Worm (Caenorhabditis elegans): ENCODE data around the gene srt-28.

srt-28 gene

ce11 chrV:2690478-2690877 lies 23.0 kb downstream of the srt-28 start:
- TF ChIP-seq sdz-38 (tag; optimal IDR thresholded peaks at IDR 0.05) = no peak
- peak; percentile 63 for TF ChIP-seq zfh-2 (GFP tag; conservative IDR thresholded peaks at IDR 0.05)
- TF ChIP-seq F37B4.10 (GFP tag; IDR thresholded peaks at IDR 0.05) = no peak

- no peak for TF ChIP-seq tlf-1 (GFP tag; optimal IDR thresholded peaks at IDR 0.05)
- TF ChIP-seq unc-62 (GFP tag; optimal IDR thresholded peaks at IDR 0.05) = no peak
- TF ChIP-seq nfyb-1 (GFP tag; IDR thresholded peaks at IDR 0.05) = 0 out of 2 replicates have a peak, but pooled peaks have one; percentile 10
- no peak for TF ChIP-seq tbx-9 (tag; optimal IDR thresholded peaks at IDR 0.05; ENCODE audit: borderline replicate concordance)
- 0 out of 2 replicates have a peak, but pooled peaks have one; percentile 14 for TF ChIP-seq C06A6.2 (GFP tag; conservative IDR thresholded peaks at IDR 0.05)
- TF ChIP-seq ztf-22 (GFP tag; optimal IDR thresholded peaks at IDR 0.05) = no peak
- TF ChIP-seq ztf-25 (GFP tag; IDR thresholded peaks at IDR 0.05) = 0 out of 2 replicates have a peak, but pooled peaks have one; percentile 60
- TF ChIP-seq Y53G8AR.9 (GFP tag; conservative IDR thresholded peaks at IDR 0.05) = peak; percentile 63; the same call in 1 of the 2 replicates
- no peak for TF ChIP-seq pha-4 (tag; optimal IDR thresholded peaks at IDR 0.05)
- no peak for TF ChIP-seq K12H6.12 (tag; optimal IDR thresholded peaks at IDR 0.05)
- no peak for TF ChIP-seq Y67H2A.10 (GFP tag; conservative IDR thresholded peaks at IDR 0.05)
- TF ChIP-seq B0019.2 (GFP tag; conservative IDR thresholded peaks at IDR 0.05) = no peak
- TF ChIP-seq cebp-1 (GFP tag; IDR thresholded peaks at IDR 0.05) = no peak
- no peak for TF ChIP-seq cebp-1 (tag; optimal IDR thresholded peaks at IDR 0.05)
- TF ChIP-seq ceh-91 (GFP tag; IDR thresholded peaks at IDR 0.05) = no peak
- no peak for TF ChIP-seq snpc-4 (GFP tag; optimal IDR thresholded peaks at IDR 0.05)
- TF ChIP-seq snpc-4 (tag; optimal IDR thresholded peaks at IDR 0.05) = no peak
- TF ChIP-seq F39B2.1 (GFP tag; IDR thresholded peaks at IDR 0.05) = no peak
- no peak for TF ChIP-seq hlh-12 (tag; optimal IDR thresholded peaks at IDR 0.05)
- TF ChIP-seq Y53F4B.3 (GFP tag; IDR thresholded peaks at IDR 0.05) = no peak
- TF ChIP-seq Y95B8A.8 (GFP tag; IDR thresholded peaks at IDR 0.05) = 0 out of 2 replicates have a peak, but pooled peaks have one; percentile 5
- TF ChIP-seq F55B11.4 (tag; optimal IDR thresholded peaks at IDR 0.05; ENCODE audit: borderline replicate concordance, insufficient read depth) = no peak
- TF ChIP-seq dox-1 (GFP tag; IDR thresholded peaks at IDR 0.05) = no peak
- TF ChIP-seq mxl-1 (tag; optimal IDR thresholded peaks at IDR 0.05) = no peak
- TF ChIP-seq F23B12.7 (tag; optimal IDR thresholded peaks at IDR 0.05; ENCODE audit: insufficient read depth) = no peak
- no peak for TF ChIP-seq lag-1 (GFP tag; IDR thresholded peaks at IDR 0.05)
- no peak for TF ChIP-seq snpc-3.4 (tag; optimal IDR thresholded peaks at IDR 0.05)
- TF ChIP-seq rcor-1 (GFP tag; IDR thresholded peaks at IDR 0.05) = no peak
- no peak for TF ChIP-seq F22D6.2 (tag; optimal IDR thresholded peaks at IDR 0.05)
- TF ChIP-seq attf-6 (GFP tag; IDR thresholded peaks at IDR 0.05) = no peak
Measured at ce11 chrV:2688562-2688961, 24.9 kb downstream of the srt-28 start.

DNA sequence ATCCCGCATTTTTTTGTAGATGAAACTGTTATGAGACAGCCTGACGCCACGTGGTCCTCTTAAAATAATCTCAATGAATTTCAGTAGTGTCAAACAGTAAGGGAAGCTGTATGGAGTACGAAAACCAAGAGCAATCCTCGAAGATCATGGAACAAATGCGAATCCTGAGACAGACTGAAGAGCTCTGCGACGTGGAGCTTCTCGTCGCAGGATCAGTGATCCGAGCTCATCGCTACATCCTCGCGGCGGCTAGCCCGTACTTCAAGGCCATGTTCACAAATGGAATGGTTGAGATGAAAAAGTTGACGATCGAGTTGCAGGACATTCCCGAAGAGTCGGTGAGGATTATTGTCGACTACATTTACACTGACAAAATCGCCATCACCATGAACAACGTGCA lies 29.2 kb downstream of the srt-28 start:
- no peak for TF ChIP-seq F10E7.11 (tag; optimal IDR thresholded peaks at IDR 0.05)
- TF ChIP-seq hmg-1.2 (GFP tag; IDR thresholded peaks at IDR 0.05) = no peak
- no peak for TF ChIP-seq zfh-2 (GFP tag; conservative IDR thresholded peaks at IDR 0.05)
- no peak for TF ChIP-seq tlf-1 (GFP tag; optimal IDR thresholded peaks at IDR 0.05)
- TF ChIP-seq ccch-3 (GFP tag; optimal IDR thresholded peaks at IDR 0.05) = no peak
- TF ChIP-seq sea-2 (GFP tag; IDR thresholded peaks at IDR 0.05) = no peak
- TF ChIP-seq ztf-18 (tag; optimal IDR thresholded peaks at IDR 0.05) = no peak
- TF ChIP-seq ekl-4 (GFP tag; IDR thresholded peaks at IDR 0.05) = no peak
- no peak for TF ChIP-seq akir-1 (GFP tag; optimal IDR thresholded peaks at IDR 0.05)
- TF ChIP-seq snpc-4 (GFP tag; optimal IDR thresholded peaks at IDR 0.05) = no peak
- TF ChIP-seq snpc-4 (tag; optimal IDR thresholded peaks at IDR 0.05) = no peak
- TF ChIP-seq ets-4 (GFP tag; optimal IDR thresholded peaks at IDR 0.05) = no peak
- no peak for TF ChIP-seq snpc-3.4 (tag; optimal IDR thresholded peaks at IDR 0.05)
- TF ChIP-seq nfya-1 (tag; optimal IDR thresholded peaks at IDR 0.05; ENCODE audit: borderline replicate concordance, insufficient read depth) = no peak
- TF ChIP-seq nfya-2 (GFP tag; IDR thresholded peaks at IDR 0.05) = no peak
- TF ChIP-seq efl-1 (GFP tag; optimal IDR thresholded peaks at IDR 0.05) = no peak
- TF ChIP-seq madf-10 (tag; optimal IDR thresholded peaks at IDR 0.05) = no peak
- no peak for TF ChIP-seq lsy-27 (tag; optimal IDR thresholded peaks at IDR 0.05; ENCODE audit: borderline replicate concordance, insufficient read depth)
- TF ChIP-seq let-526 (GFP tag; IDR thresholded peaks at IDR 0.05) = no peak
- no peak for TF ChIP-seq fkh-3 (tag; optimal IDR thresholded peaks at IDR 0.05)
